Worm (Caenorhabditis elegans): ENCODE results near the gene egas-1.

DNA sequence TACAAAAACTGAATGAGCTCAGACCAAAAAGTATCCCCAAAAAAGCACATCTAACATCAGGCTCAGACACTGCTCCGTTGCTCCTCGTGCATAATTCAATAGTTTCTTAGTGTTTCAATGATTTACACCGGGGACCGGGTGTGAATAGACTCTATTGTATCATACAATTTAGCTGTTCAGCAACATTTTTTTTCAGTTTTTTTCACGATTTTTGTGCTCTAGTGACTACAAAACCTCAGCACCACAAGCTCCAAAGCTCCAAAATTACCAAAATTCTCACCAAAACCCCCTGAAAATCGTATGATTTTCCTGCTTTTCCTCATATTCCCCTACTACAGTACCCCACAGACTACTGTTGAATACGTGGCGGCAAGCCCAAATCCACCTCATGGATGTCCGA, 9.9 kb downstream of the egas-1 start, which contains the start of gene egas-2:
- TF ChIP-seq pes-1 (GFP tag; IDR thresholded peaks at IDR 0.05), result no peak
- no peak for TF ChIP-seq ceh-13 (GFP tag; optimal IDR thresholded peaks at IDR 0.05)
- TF ChIP-seq hmbx-1 (tag; optimal IDR thresholded peaks at IDR 0.05), result no peak
- no peak for TF ChIP-seq ama-1 (optimal IDR thresholded peaks at IDR 0.05)
- no peak for TF ChIP-seq hnd-1 (tag; optimal IDR thresholded peaks at IDR 0.05)
- TF ChIP-seq flt-1 (GFP tag; IDR thresholded peaks at IDR 0.05), result no peak
- TF ChIP-seq B0310.2 (tag; optimal IDR thresholded peaks at IDR 0.05), result no peak
- no peak for TF ChIP-seq F13C5.2 (tag; optimal IDR thresholded peaks at IDR 0.05)
- TF ChIP-seq tbx-11 (GFP tag; IDR thresholded peaks at IDR 0.05), result no peak
- TF ChIP-seq tra-4 (tag; optimal IDR thresholded peaks at IDR 0.05), result no peak

All from whole organism, early embryonic.